Fruit fly (Drosophila melanogaster) whole organism, prepupa: ENCODE data around the gene tkv.

Experiments
- CG11294 ChIP-seq: fragments of 200-800 bp; sonication (Bioruptor generic); IDR thresholded peaks from 2 replicates; pipeline ENCODE4 v1.3.6; 2022; ENCODE audit warnings: missing biosample characterization, missing genetic modification characterization
- CG15336 ChIP-seq: fragments of 200-800 bp; sonication (Bioruptor generic); IDR thresholded peaks from 2 replicates; pipeline ENCODE4 v1.3.6; 2022; ENCODE audit warnings: missing biosample characterization, missing genetic modification characterization
- CG1621 ChIP-seq: fragments of 200-800 bp; sonication (Bioruptor generic); optimal IDR thresholded peaks from 3 replicates; lab custom pipeline; 2018; ENCODE audit warnings: missing biosample characterization, mild to moderate bottlenecking, missing genetic modification characterization
- CG16779 ChIP-seq: fragments of 200-800 bp; sonication (Bioruptor generic); optimal IDR thresholded peaks from 3 replicates; lab custom pipeline; 2017; ENCODE audit warnings: missing biosample characterization, mild to moderate bottlenecking, missing genetic modification characterization
- CG3032 ChIP-seq: fragments of 200-800 bp; optimal IDR thresholded peaks from 2 replicates; lab custom pipeline; 2019; ENCODE audit warnings: missing biosample characterization, mild to moderate bottlenecking, missing genetic modification characterization, moderate library complexity
- CG31627 ChIP-seq: fragments of 200-800 bp; sonication (Bioruptor generic); optimal IDR thresholded peaks from 3 replicates; lab custom pipeline; 2016; ENCODE audit warnings: missing biosample characterization, missing genetic modification characterization
- CG32006 ChIP-seq: fragments of 200-800 bp; sonication (Bioruptor generic); optimal IDR thresholded peaks from 3 replicates; lab custom pipeline; 2017; ENCODE audit warnings: missing biosample characterization, mild to moderate bottlenecking, missing genetic modification characterization
- CG34406 ChIP-seq: fragments of 200-800 bp; sonication (Bioruptor generic); optimal IDR thresholded peaks from 3 replicates; lab custom pipeline; 2016; ENCODE audit warnings: missing biosample characterization, missing genetic modification characterization
- CG3919 ChIP-seq: fragments of 200-800 bp; sonication (Bioruptor generic); optimal IDR thresholded peaks from 3 replicates; lab custom pipeline; 2016; ENCODE audit warnings: missing biosample characterization, missing genetic modification characterization
- CG4318 ChIP-seq: fragments of 200-800 bp; sonication (Bioruptor generic); optimal IDR thresholded peaks from 3 replicates; lab custom pipeline; 2017; ENCODE audit warnings: missing biosample characterization, mild to moderate bottlenecking, missing genetic modification characterization
- CG6163 ChIP-seq: fragments of 200-800 bp; sonication (Bioruptor generic); IDR thresholded peaks from 3 replicates; pipeline ENCODE4 v1.3.6; 2022; ENCODE audit warnings: missing biosample characterization, missing genetic modification characterization
- CG6792 ChIP-seq: fragments of 200-800 bp; sonication (Bioruptor generic); optimal IDR thresholded peaks from 3 replicates; lab custom pipeline; 2016; ENCODE audit warnings: missing biosample characterization, missing genetic modification characterization
- CG6808 ChIP-seq: fragments of 200-800 bp; sonication (Bioruptor generic); optimal IDR thresholded peaks from 3 replicates; lab custom pipeline; 2017; ENCODE audit warnings: missing biosample characterization, missing genetic modification characterization, mild to moderate bottlenecking, moderate library complexity, missing genetic modification reagents
- CG6854 ChIP-seq: fragments of 200-800 bp; sonication (Bioruptor generic); optimal IDR thresholded peaks from 2 replicates; lab custom pipeline; 2017; ENCODE audit warnings: missing biosample characterization, mild to moderate bottlenecking, missing genetic modification characterization
- CG8119 ChIP-seq: fragments of 200-800 bp; sonication (Bioruptor generic); IDR thresholded peaks from 3 replicates; pipeline ENCODE4 v1.3.6; 2022; ENCODE audit warnings: missing biosample characterization, missing genetic modification characterization
- CG8319 ChIP-seq: fragments of 200-800 bp; sonication (Bioruptor generic); optimal IDR thresholded peaks from 3 replicates; lab custom pipeline; 2016; ENCODE audit warnings: missing biosample characterization, missing genetic modification characterization
- CG8632 ChIP-seq: fragments of 200-800 bp; sonication (Bioruptor generic); optimal IDR thresholded peaks from 3 replicates; lab custom pipeline; 2016; ENCODE audit warnings: missing biosample characterization, missing genetic modification characterization
- Eip93F ChIP-seq: fragments of 200-800 bp; sonication (Bioruptor generic); optimal IDR thresholded peaks from 2 replicates; lab custom pipeline; 2016; ENCODE audit warnings: missing biosample characterization, mild to moderate bottlenecking, missing genetic modification characterization
- Ets21C ChIP-seq: fragments of 200-800 bp; sonication (Bioruptor generic); optimal IDR thresholded peaks from 3 replicates; lab custom pipeline; 2016; ENCODE audit warnings: missing biosample characterization, missing genetic modification characterization
- Ets96B ChIP-seq: fragments of 200-800 bp; optimal IDR thresholded peaks from 2 replicates; lab custom pipeline; 2019; ENCODE audit warnings: missing biosample characterization, mild to moderate bottlenecking, missing genetic modification characterization, moderate library complexity
- Gug ChIP-seq: fragments of 200-800 bp; sonication (Bioruptor generic); IDR thresholded peaks from 2 replicates; pipeline ENCODE4 v1.3.6; 2022; ENCODE audit warnings: missing biosample characterization, missing genetic modification characterization
- Hr38 ChIP-seq: sonication (Bioruptor generic); optimal IDR thresholded peaks from 2 replicates; lab custom pipeline; 2016; ENCODE audit warnings: missing biosample characterization, missing genetic modification characterization
- Hr39 ChIP-seq: fragments of 200-800 bp; sonication (Bioruptor generic); optimal IDR thresholded peaks from 2 replicates; lab custom pipeline; 2016; ENCODE audit warnings: missing biosample characterization, missing genetic modification characterization
- Hr4 ChIP-seq: fragments of 200-800 bp; sonication (Bioruptor generic); optimal IDR thresholded peaks from 3 replicates; lab custom pipeline; 2016; ENCODE audit warnings: missing biosample characterization, missing genetic modification characterization
- Lpt ChIP-seq: fragments of 200-800 bp; sonication (Bioruptor generic); optimal IDR thresholded peaks from 3 replicates; lab custom pipeline; 2016; ENCODE audit warnings: missing biosample characterization, missing genetic modification characterization
- Met ChIP-seq: fragments of 200-800 bp; sonication (Bioruptor generic); optimal IDR thresholded peaks from 3 replicates; lab custom pipeline; 2016; ENCODE audit warnings: missing biosample characterization, missing genetic modification characterization
- OdsH ChIP-seq: fragments of 200-800 bp; sonication (Bioruptor generic); optimal IDR thresholded peaks from 3 replicates; lab custom pipeline; 2016; ENCODE audit warnings: missing biosample characterization, missing genetic modification characterization
- Smox ChIP-seq: fragments of 200-800 bp; sonication (Bioruptor generic); optimal IDR thresholded peaks from 3 replicates; lab custom pipeline; 2016; ENCODE audit warnings: missing biosample characterization, missing genetic modification characterization
- Sox102F ChIP-seq: fragments of 200-800 bp; sonication (Bioruptor generic); optimal IDR thresholded peaks from 2 replicates; lab custom pipeline; 2016; ENCODE audit warnings: missing biosample characterization, mild to moderate bottlenecking, missing genetic modification characterization
- Sox14 ChIP-seq: fragments of 200-800 bp; sonication (Bioruptor generic); optimal IDR thresholded peaks from 3 replicates; lab custom pipeline; 2016; ENCODE audit warnings: missing biosample characterization, missing genetic modification characterization
- achi ChIP-seq: fragments of 200-800 bp; sonication (Bioruptor generic); optimal IDR thresholded peaks from 3 replicates; lab custom pipeline; 2016; ENCODE audit warnings: missing biosample characterization, missing genetic modification characterization
- acj6 ChIP-seq: fragments of 200-800 bp; sonication (Bioruptor generic); optimal IDR thresholded peaks from 3 replicates; lab custom pipeline; 2016; ENCODE audit warnings: missing biosample characterization, missing genetic modification characterization
- dac ChIP-seq: fragments of 200-800 bp; sonication (Bioruptor generic); optimal IDR thresholded peaks from 2 replicates; lab custom pipeline; 2017; ENCODE audit warnings: missing biosample characterization, mild to moderate bottlenecking, missing genetic modification characterization
- dsx ChIP-seq: fragments of 200-800 bp; optimal IDR thresholded peaks from 3 replicates; lab custom pipeline; 2019; ENCODE audit warnings: missing biosample characterization, mild to moderate bottlenecking, missing genetic modification characterization, moderate library complexity; ENCODE audit not compliant: poor library complexity, severe bottlenecking
- esn ChIP-seq: fragments of 200-800 bp; sonication (Bioruptor generic); optimal IDR thresholded peaks from 2 replicates; lab custom pipeline; 2016; ENCODE audit warnings: missing biosample characterization, mild to moderate bottlenecking, missing genetic modification characterization, moderate library complexity
- fd59A ChIP-seq: fragments of 200-800 bp; sonication (Bioruptor generic); optimal IDR thresholded peaks from 2 replicates; lab custom pipeline; 2017; ENCODE audit warnings: missing biosample characterization, mild to moderate bottlenecking, missing genetic modification characterization, missing genetic modification reagents
- fkh ChIP-seq: fragments of 200-800 bp; sonication (Bioruptor generic); optimal IDR thresholded peaks from 3 replicates; lab custom pipeline; 2017; ENCODE audit warnings: missing biosample characterization, mild to moderate bottlenecking, missing genetic modification characterization, moderate library complexity
- lz ChIP-seq: fragments of 200-800 bp; sonication (Bioruptor generic); optimal IDR thresholded peaks from 3 replicates; lab custom pipeline; 2016; ENCODE audit warnings: missing biosample characterization, missing genetic modification characterization
- net ChIP-seq: fragments of 200-800 bp; sonication (Bioruptor generic); optimal IDR thresholded peaks from 3 replicates; lab custom pipeline; 2016; ENCODE audit warnings: missing biosample characterization, missing genetic modification characterization
- pdm3 ChIP-seq: fragments of 200-800 bp; sonication (Bioruptor generic); optimal IDR thresholded peaks from 3 replicates; lab custom pipeline; 2016; ENCODE audit warnings: missing biosample characterization, missing genetic modification characterization
- salr ChIP-seq, 2 experiments: fragments of 200-800 bp; sonication (Bioruptor generic); optimal IDR thresholded peaks; 3 replicates each; lab custom pipeline; 2016 to 2018; ENCODE audit warnings: missing biosample characterization in 2 of 2, missing genetic modification characterization in 2 of 2, mild to moderate bottlenecking in 1 of 2
- spab ChIP-seq: fragments of 200-800 bp; sonication (Bioruptor generic); optimal IDR thresholded peaks from 2 replicates; lab custom pipeline; 2017; ENCODE audit warnings: missing biosample characterization, mild to moderate bottlenecking, missing genetic modification characterization, missing genetic modification reagents
- ss ChIP-seq, 2 experiments: fragments of 200-800 bp; sonication (Bioruptor generic); optimal IDR thresholded peaks; 2 replicates in 1 of 2; 3 replicates in 1 of 2; lab custom pipeline; 2017 to 2018; ENCODE audit warnings: mild to moderate bottlenecking in 2 of 2, missing biosample characterization in 2 of 2, missing genetic modification characterization in 2 of 2, moderate library complexity in 1 of 2

tkv gene

DNA sequence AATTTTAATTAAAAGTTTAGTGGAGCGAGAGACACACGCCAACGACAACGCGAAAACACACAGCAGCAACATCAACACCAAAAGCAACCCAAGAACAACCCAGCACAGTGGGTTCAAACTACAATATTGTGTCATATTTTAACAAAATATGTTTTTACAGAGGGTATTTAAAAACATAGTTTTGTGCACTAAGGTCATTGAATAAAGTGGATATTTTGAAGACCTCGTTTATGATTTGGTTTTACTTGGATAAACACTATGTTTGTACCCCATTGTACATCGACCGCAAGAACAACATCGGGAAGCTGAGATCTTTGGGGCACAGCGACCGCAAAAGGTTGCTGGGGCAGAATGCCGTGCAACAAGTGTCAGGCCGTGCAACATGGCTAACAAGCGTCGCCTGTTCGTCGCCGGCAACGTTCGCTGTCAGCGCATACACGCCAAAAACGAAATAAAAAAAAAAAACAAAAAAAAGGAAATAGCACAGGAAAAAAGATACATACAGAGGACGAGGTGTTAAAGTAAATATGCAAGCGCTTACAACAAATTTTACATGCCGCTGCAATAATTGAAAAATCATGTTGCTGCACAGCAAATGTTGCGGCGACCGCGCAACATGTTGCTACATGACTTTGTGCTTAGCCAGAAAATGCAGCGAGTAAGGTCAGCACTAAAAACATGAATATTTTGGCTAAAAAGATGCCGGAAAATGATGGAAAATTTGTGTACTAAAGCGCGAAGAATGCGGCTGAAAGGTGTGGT, 9.8 kb downstream of the tkv start (continued):
- TF ChIP-seq CG8632 (GFP tag; lab: Kevin White, UChicago) (peak; percentile 80), salr (GFP tag; optimal IDR thresholded peaks at IDR 0.05; lab: Kevin White, UChicago) (peak; percentile 73 to 87), CG8119 (GFP tag; lab: Robert Waterston, UW) (peak; percentile 87), CG6792 (peak; percentile 82), Sox14 (GFP tag; lab: Kevin White, UChicago) (peak; percentile 91), Ets21C (GFP tag; lab: Kevin White, UChicago) (peak; percentile 75), CG6808 (GFP tag; lab: Kevin White, UChicago) (peak; percentile 89), CG8319 (peak; percentile 81), CG6163 (peak; percentile 93), CG3919 (GFP tag; lab: Kevin White, UChicago) (peak; percentile 89), CG4318 (GFP tag; lab: Kevin White, UChicago) (peak; percentile 35), ss (GFP tag; optimal IDR thresholded peaks at IDR 0.05; lab: Kevin White, UChicago) (peak; percentile 92 to 93), dsx (GFP tag; lab: Kevin White, UChicago) (peak; percentile 90), CG3032 (tag; lab: Kevin White, UChicago) (peak; percentile 86), esn (GFP tag; lab: Kevin White, UChicago) (peak; percentile 92), Smox (GFP tag; lab: Kevin White, UChicago) (peak; percentile 90), spab (GFP tag; lab: Kevin White, UChicago) (peak; percentile 89), fd59A (GFP tag; lab: Kevin White, UChicago) (peak; percentile 81), Hr39 (peak; percentile 90), achi (peak; percentile 84), Hr4 (GFP tag; lab: Kevin White, UChicago) (peak; percentile 51), dac (GFP tag; lab: Kevin White, UChicago) (peak; percentile 9), Eip93F (GFP tag; lab: Kevin White, UChicago) (peak; percentile 80), CG11294 (GFP tag; lab: Robert Waterston, UW) (peak; percentile 59), net (GFP tag; lab: Kevin White, UChicago) (peak; percentile 89), CG15336 (peak; percentile 81), Lpt (GFP tag; lab: Kevin White, UChicago) (peak; percentile 74), CG32006 (peak; percentile 75), acj6 (GFP tag; lab: Kevin White, UChicago) (peak; percentile 85), CG31627 (peak; percentile 87), Ets96B (peak; percentile 90), Sox102F (GFP tag; lab: Kevin White, UChicago) (peak; percentile 93), CG6854 (GFP tag; lab: Kevin White, UChicago) (peak; percentile 80), CG34406 (GFP tag; lab: Kevin White, UChicago) (peak; percentile 82), Gug (peak; percentile 66; the same call in 1 of the 2 replicates), fkh (no peak), OdsH (GFP tag; lab: Kevin White, UChicago) (peak; percentile 76), CG1621 (tag; lab: Kevin White, UChicago) (peak; percentile 89), lz (GFP tag; lab: Kevin White, UChicago) (peak; percentile 90), Met (GFP tag; lab: Kevin White, UChicago) (peak; percentile 94), pdm3 (GFP tag; lab: Kevin White, UChicago) (peak; percentile 83), Hr38 (GFP tag; lab: Kevin White, UChicago) (no peak), CG16779 (tag; lab: Kevin White, UChicago) (peak; percentile 73)
